Worm (Caenorhabditis elegans) whole organism, late embryonic: ENCODE measurements around the gene ckb-1.

ENCODE experiments used
- F13H6.1 ChIP-seq: sonication (generic microtip); optimal IDR thresholded peaks from 2 replicates; lab custom pipeline; 2016; ENCODE audit warnings: missing genetic modification characterization, missing compliant biosample characterization
- ahr-1 ChIP-seq: sonication (generic microtip); optimal IDR thresholded peaks from 2 replicates; lab custom pipeline; 2016; ENCODE audit warnings: missing genetic modification characterization, missing compliant biosample characterization
- ceh-24 ChIP-seq: sonication (generic microtip); optimal IDR thresholded peaks from 2 replicates; lab custom pipeline; 2016; ENCODE audit warnings: mild to moderate bottlenecking, missing genetic modification characterization, missing compliant biosample characterization
- dmd-4 ChIP-seq: sonication (generic microtip); optimal IDR thresholded peaks from 2 replicates; lab custom pipeline; 2016; ENCODE audit warnings: borderline replicate concordance, missing genetic modification characterization, missing compliant biosample characterization
- elt-2 ChIP-seq: sonication (generic microtip); optimal IDR thresholded peaks from 2 replicates; lab custom pipeline; 2016; ENCODE audit warnings: missing genetic modification reagents, missing genetic modification characterization, missing compliant biosample characterization
- eyg-1 ChIP-seq: sonication (generic microtip); optimal IDR thresholded peaks from 2 replicates; lab custom pipeline; 2016; ENCODE audit warnings: missing genotype, missing genetic modification characterization, missing compliant biosample characterization
- pat-9 ChIP-seq: fragments of 200-800 bp; sonication (Bioruptor generic); optimal IDR thresholded peaks from 2 replicates; lab custom pipeline; 2018; ENCODE audit warnings: mild to moderate bottlenecking, missing genetic modification characterization, moderate library complexity, missing compliant biosample characterization
- pax-1 ChIP-seq: fragments of 150-350 bp; optimal IDR thresholded peaks from 2 replicates; lab custom pipeline; 2014; ENCODE audit warnings: missing biosample characterization, missing genetic modification characterization

DNA sequence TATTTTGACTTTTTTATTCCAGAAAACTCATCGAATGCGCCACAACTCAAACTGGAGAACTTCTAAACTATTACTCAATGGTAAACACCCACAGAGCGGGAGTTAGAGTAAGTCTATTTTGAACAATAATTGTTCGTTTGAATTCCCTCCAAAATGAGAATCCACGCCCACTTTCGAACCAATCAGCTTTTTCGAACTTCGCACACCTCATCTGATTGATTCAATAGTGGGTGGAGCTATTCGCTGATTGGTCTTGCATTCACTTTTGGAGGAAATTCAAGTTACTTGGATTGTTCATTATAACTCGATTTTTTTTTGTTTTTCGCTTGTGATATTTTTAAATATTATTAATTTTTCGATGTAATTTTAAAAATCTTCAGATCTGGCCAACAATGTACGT, 30.8 kb downstream of the ckb-1 start:
- TF ChIP-seq elt-2 (no peak), ahr-1 (no peak), eyg-1 (tag; lab: Kevin White, UChicago) (no peak), ceh-24 (no peak), F13H6.1 (tag; lab: Kevin White, UChicago) (no peak), pax-1 (no peak), dmd-4 (no peak), pat-9 (tag; lab: Kevin White, UChicago) (no peak)
